Fruit fly (Drosophila melanogaster) whole organism, pupa: ENCODE data around the gene CG7568.
A peak's percentile ranks its signal among the peaks of the same experiment; 100 is the strongest.

Experiments
- CG32121 ChIP-seq: fragments of 200-800 bp; sonication (Bioruptor generic); IDR thresholded peaks from 2 replicates; pipeline ENCODE4 v1.3.6; 2022; ENCODE audit warnings: missing biosample characterization, missing genetic modification characterization
- CG9948 ChIP-seq: fragments of 200-800 bp; sonication (Bioruptor generic); optimal IDR thresholded peaks from 2 replicates; lab custom pipeline; 2018; ENCODE audit warnings: missing biosample characterization, mild to moderate bottlenecking, missing genetic modification characterization, moderate library complexity
- EcR ChIP-seq: fragments of 200-800 bp; sonication (Bioruptor generic); optimal IDR thresholded peaks from 3 replicates; lab custom pipeline; 2019; ENCODE audit warnings: missing biosample characterization, missing genetic modification characterization, mild to moderate bottlenecking, moderate library complexity, missing genetic modification reagents
- gl ChIP-seq: fragments of 200-800 bp; sonication (Bioruptor generic); optimal IDR thresholded peaks from 2 replicates; lab custom pipeline; 2018; ENCODE audit warnings: missing biosample characterization, mild to moderate bottlenecking, missing genetic modification characterization

DNA sequence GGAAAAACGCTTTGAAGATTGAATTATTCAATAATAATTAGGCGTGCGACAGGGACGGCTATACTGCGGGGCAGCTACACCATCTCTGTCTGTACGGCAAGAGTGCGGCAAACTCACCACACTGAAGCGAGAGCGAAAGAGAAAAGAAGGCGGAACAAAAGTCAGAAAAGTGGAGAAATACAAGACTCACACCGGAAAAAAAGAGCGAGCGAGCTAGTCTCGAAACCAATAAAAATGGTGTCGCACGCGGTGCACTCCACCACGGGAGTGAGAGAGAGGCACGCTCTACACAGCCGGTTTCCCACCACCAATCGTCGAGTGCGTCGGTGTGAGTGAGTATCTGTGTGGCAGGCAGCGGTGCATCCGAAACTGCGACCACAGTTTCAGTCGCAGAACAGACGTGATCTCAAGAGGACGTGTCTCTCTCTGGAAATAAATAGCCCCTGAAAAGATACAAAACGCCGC is 44.6 kb downstream of the CG7568 start, which contains the start of gene Dr:
- TF ChIP-seq CG32121 (peak; percentile 29; the same call in 1 of the 2 replicates), EcR (GFP tag; lab: Kevin White, UChicago) (no peak), CG9948 (tag; lab: Kevin White, UChicago) (no peak), gl (tag; lab: Kevin White, UChicago) (no peak)
